Worm (Caenorhabditis elegans) whole organism, young adult: ENCODE data around the gene paf-2.

Experiments
- C06A6.2 ChIP-seq: fragments of 200-800 bp; sonication (Bioruptor generic); conservative IDR thresholded peaks from 2 replicates; pipeline ENCODE4 v1.3.6; 2022; ENCODE audit warnings: missing genetic modification characterization, missing compliant biosample characterization
- F22D6.2 ChIP-seq: sonication (generic microtip); optimal IDR thresholded peaks from 2 replicates; lab custom pipeline; 2016; ENCODE audit warnings: mild to moderate bottlenecking, missing genetic modification characterization, missing compliant biosample characterization
- F49E8.2 ChIP-seq: sonication (generic microtip); optimal IDR thresholded peaks from 3 replicates; lab custom pipeline; 2017; ENCODE audit warnings: missing genetic modification characterization, mild to moderate bottlenecking, missing compliant biosample characterization, antibody characterized with exemption, moderate library complexity; ENCODE audit not compliant: insufficient read depth
- F55B11.4 ChIP-seq: sonication (generic microtip); optimal IDR thresholded peaks from 2 replicates; lab custom pipeline; 2016; ENCODE audit warnings: missing compliant biosample characterization, missing genetic modification characterization, borderline replicate concordance; ENCODE audit not compliant: insufficient read depth
- F57C9.4 ChIP-seq: sonication (generic microtip); optimal IDR thresholded peaks from 2 replicates; lab custom pipeline; 2017; ENCODE audit warnings: mild to moderate bottlenecking, missing genetic modification characterization, missing compliant biosample characterization
- K11D2.4 ChIP-seq: fragments of 200-800 bp; sonication (Bioruptor generic); IDR thresholded peaks from 2 replicates; pipeline ENCODE4 v1.3.6; 2022; ENCODE audit warnings: missing genetic modification reagents, missing genetic modification characterization, missing compliant biosample characterization
- aptf-2 ChIP-seq: fragments of 200-800 bp; sonication (Bioruptor generic); conservative IDR thresholded peaks from 2 replicates; pipeline ENCODE4 v1.3.6; 2022; ENCODE audit warnings: missing genetic modification reagents, missing genetic modification characterization, missing compliant biosample characterization
- attf-5 ChIP-seq: fragments of 200-800 bp; sonication (Bioruptor generic); optimal IDR thresholded peaks from 2 replicates; lab custom pipeline; 2018; ENCODE audit warnings: mild to moderate bottlenecking, missing genetic modification characterization, missing compliant biosample characterization
- bed-1 ChIP-seq: fragments of 200-800 bp; sonication (Bioruptor generic); IDR thresholded peaks from 2 replicates; pipeline ENCODE4 v1.3.6; 2022; ENCODE audit warnings: missing genetic modification reagents, missing genetic modification characterization, missing compliant biosample characterization
- bed-2 ChIP-seq: fragments of 200-800 bp; sonication (Bioruptor generic); IDR thresholded peaks from 2 replicates; pipeline ENCODE4 v1.3.6; 2022; ENCODE audit warnings: missing genetic modification reagents, missing genetic modification characterization, missing compliant biosample characterization
- ccch-3 ChIP-seq: fragments of 200-800 bp; sonication (Bioruptor generic); optimal IDR thresholded peaks from 2 replicates; lab custom pipeline; 2018; ENCODE audit warnings: mild to moderate bottlenecking, missing genetic modification characterization, missing compliant biosample characterization
- cebp-1 ChIP-seq, 2 experiments: fragments of 200-800 bp in 1 of 2; sonication (Bioruptor generic) in 1 of 2; sonication (generic microtip) in 1 of 2; IDR thresholded peaks in 1 of 2; optimal IDR thresholded peaks in 1 of 2; 2 replicates each; pipeline versions ENCODE4 v1.3.6 to Lab custom; 2017 to 2022; ENCODE audit warnings: missing compliant biosample characterization in 2 of 2, missing genetic modification characterization in 2 of 2, mild to moderate bottlenecking in 1 of 2, missing genetic modification reagents in 1 of 2, moderate library complexity in 1 of 2
- ceh-27 ChIP-seq: fragments of 200-800 bp; sonication (Bioruptor generic); optimal IDR thresholded peaks from 2 replicates; lab custom pipeline; 2018; ENCODE audit warnings: mild to moderate bottlenecking, missing genetic modification characterization, moderate library complexity, missing compliant biosample characterization
- ceh-79 ChIP-seq: sonication (generic microtip); optimal IDR thresholded peaks from 2 replicates; lab custom pipeline; 2017; ENCODE audit warnings: mild to moderate bottlenecking, missing genetic modification characterization, missing compliant biosample characterization
- chd-7 ChIP-seq: sonication (generic microtip); optimal IDR thresholded peaks from 2 replicates; lab custom pipeline; 2016; ENCODE audit warnings: mild to moderate bottlenecking, missing genetic modification characterization, moderate library complexity, missing compliant biosample characterization
- dox-1 ChIP-seq: fragments of 200-800 bp; sonication (Bioruptor generic); IDR thresholded peaks from 2 replicates; pipeline ENCODE4 v1.3.6; 2022; ENCODE audit warnings: missing genetic modification reagents, missing genetic modification characterization, missing compliant biosample characterization
- dpff-1 ChIP-seq: sonication (generic microtip); optimal IDR thresholded peaks from 2 replicates; lab custom pipeline; 2017; ENCODE audit warnings: mild to moderate bottlenecking, missing genetic modification characterization, missing compliant biosample characterization
- egrh-3 ChIP-seq: fragments of 200-800 bp; sonication (Bioruptor generic); IDR thresholded peaks from 2 replicates; pipeline ENCODE4 v1.3.6; 2022; ENCODE audit warnings: missing genetic modification reagents, missing genetic modification characterization, missing compliant biosample characterization
- hlh-26 ChIP-seq: fragments of 200-800 bp; sonication (Bioruptor generic); conservative IDR thresholded peaks from 2 replicates; pipeline ENCODE4 v1.3.6; 2022; ENCODE audit warnings: missing genetic modification reagents, missing genetic modification characterization, missing compliant biosample characterization
- hmg-1.2 ChIP-seq: fragments of 200-800 bp; sonication (Bioruptor generic); IDR thresholded peaks from 2 replicates; pipeline ENCODE4 v1.3.6; 2022; ENCODE audit warnings: missing genetic modification reagents, missing genetic modification characterization, missing compliant biosample characterization
- hrde-1 ChIP-seq: sonication (generic microtip); optimal IDR thresholded peaks from 2 replicates; lab custom pipeline; 2016; ENCODE audit warnings: missing genetic modification characterization, mild to moderate bottlenecking, missing compliant biosample characterization, moderate library complexity, missing genotype, missing genetic modification reagents, borderline replicate concordance
- let-607 ChIP-seq, 2 experiments: fragments of 200-800 bp in 1 of 2; sonication (Bioruptor generic) in 1 of 2; sonication (generic microtip) in 1 of 2; optimal IDR thresholded peaks; 2 replicates each; lab custom pipeline; 2016 to 2018; ENCODE audit warnings: mild to moderate bottlenecking in 2 of 2, missing compliant biosample characterization in 2 of 2, missing genetic modification characterization in 2 of 2, moderate library complexity in 2 of 2, missing genotype in 1 of 2
- lin-40 ChIP-seq: sonication (generic microtip); optimal IDR thresholded peaks from 2 replicates; lab custom pipeline; 2016; ENCODE audit warnings: missing genetic modification characterization, mild to moderate bottlenecking, missing compliant biosample characterization, missing genotype, missing genetic modification reagents
- lin-54 ChIP-seq: fragments of 200-800 bp; sonication (Bioruptor generic); optimal IDR thresholded peaks from 2 replicates; lab custom pipeline; 2018; ENCODE audit warnings: mild to moderate bottlenecking, missing genetic modification characterization, missing compliant biosample characterization
- lsl-1 ChIP-seq: fragments of 200-800 bp; sonication (Bioruptor generic); optimal IDR thresholded peaks from 2 replicates; lab custom pipeline; 2018; ENCODE audit warnings: mild to moderate bottlenecking, missing genetic modification characterization, moderate library complexity, missing compliant biosample characterization
- madf-6 ChIP-seq: fragments of 200-800 bp; sonication (Bioruptor generic); IDR thresholded peaks from 2 replicates; pipeline ENCODE4 v1.3.6; 2022; ENCODE audit warnings: missing genetic modification reagents, missing genetic modification characterization, missing compliant biosample characterization
- mcd-1 ChIP-seq: fragments of 200-800 bp; sonication (Bioruptor generic); IDR thresholded peaks from 2 replicates; pipeline ENCODE4 v1.3.6; 2022; ENCODE audit warnings: missing genetic modification reagents, missing genetic modification characterization, missing compliant biosample characterization
- mes-4 ChIP-seq: sonication (generic microtip); optimal IDR thresholded peaks from 2 replicates; lab custom pipeline; 2016; ENCODE audit warnings: missing genotype, missing genetic modification characterization, missing compliant biosample characterization
- nfya-1 ChIP-seq: sonication (generic microtip); optimal IDR thresholded peaks from 2 replicates; lab custom pipeline; 2017; ENCODE audit warnings: antibody characterized with exemption, missing compliant biosample characterization, missing genetic modification characterization, borderline replicate concordance; ENCODE audit not compliant: insufficient read depth
- nfya-2 ChIP-seq: fragments of 200-800 bp; sonication (Bioruptor generic); IDR thresholded peaks from 2 replicates; pipeline ENCODE4 v1.3.6; 2022; ENCODE audit warnings: missing genetic modification reagents, missing genetic modification characterization, missing compliant biosample characterization
- nhr-179 ChIP-seq: sonication (generic microtip); optimal IDR thresholded peaks from 2 replicates; lab custom pipeline; 2016; ENCODE audit warnings: mild to moderate bottlenecking, missing genetic modification characterization, missing compliant biosample characterization
- nhr-80 ChIP-seq: sonication (generic microtip); optimal IDR thresholded peaks from 2 replicates; lab custom pipeline; 2016; ENCODE audit warnings: missing genetic modification characterization, missing compliant biosample characterization
- nhr-90 ChIP-seq: sonication (generic microtip); optimal IDR thresholded peaks from 2 replicates; lab custom pipeline; 2016; ENCODE audit warnings: missing genotype, mild to moderate bottlenecking, missing genetic modification characterization, missing compliant biosample characterization
- pha-4 ChIP-seq: fragments of 150-350 bp; sonication (generic microtip); optimal IDR thresholded peaks from 2 replicates; lab custom pipeline; 2014; ENCODE audit warnings: missing biosample characterization, missing genetic modification reagents, missing genetic modification characterization
- repo-1 ChIP-seq: sonication (generic microtip); optimal IDR thresholded peaks from 2 replicates; lab custom pipeline; 2017; ENCODE audit warnings: mild to moderate bottlenecking, missing genetic modification characterization, missing compliant biosample characterization
- rpc-1 ChIP-seq, 2 experiments: fragments of 150-350 bp in 1 of 2; sonication (generic microtip) in 1 of 2; optimal IDR thresholded peaks; 2 replicates each; lab custom pipeline; 2014 to 2018; ENCODE audit warnings: missing biosample characterization in 1 of 2, missing genetic modification characterization in 1 of 2, missing genetic modification reagents in 1 of 2, missing genotype in 1 of 2
- snpc-3.4 ChIP-seq: sonication (generic microtip); optimal IDR thresholded peaks from 2 replicates; lab custom pipeline; 2017; ENCODE audit warnings: missing genetic modification characterization, mild to moderate bottlenecking, missing compliant biosample characterization, antibody characterized with exemption, moderate library complexity, missing genotype, missing genetic modification reagents
- sptf-2 ChIP-seq: fragments of 200-800 bp; sonication (Bioruptor generic); optimal IDR thresholded peaks from 2 replicates; lab custom pipeline; 2018; ENCODE audit warnings: mild to moderate bottlenecking, missing genetic modification characterization, missing compliant biosample characterization
- tbx-9 ChIP-seq: sonication (generic microtip); optimal IDR thresholded peaks from 2 replicates; lab custom pipeline; 2016; ENCODE audit warnings: borderline replicate concordance, missing genetic modification characterization, inconsistent platforms, missing compliant biosample characterization
- zfh-2 ChIP-seq: fragments of 200-800 bp; sonication (Bioruptor generic); conservative IDR thresholded peaks from 2 replicates; pipeline ENCODE4 v1.3.6; 2022; ENCODE audit warnings: missing genetic modification reagents, missing genetic modification characterization, missing compliant biosample characterization

paf-2 gene

DNA sequence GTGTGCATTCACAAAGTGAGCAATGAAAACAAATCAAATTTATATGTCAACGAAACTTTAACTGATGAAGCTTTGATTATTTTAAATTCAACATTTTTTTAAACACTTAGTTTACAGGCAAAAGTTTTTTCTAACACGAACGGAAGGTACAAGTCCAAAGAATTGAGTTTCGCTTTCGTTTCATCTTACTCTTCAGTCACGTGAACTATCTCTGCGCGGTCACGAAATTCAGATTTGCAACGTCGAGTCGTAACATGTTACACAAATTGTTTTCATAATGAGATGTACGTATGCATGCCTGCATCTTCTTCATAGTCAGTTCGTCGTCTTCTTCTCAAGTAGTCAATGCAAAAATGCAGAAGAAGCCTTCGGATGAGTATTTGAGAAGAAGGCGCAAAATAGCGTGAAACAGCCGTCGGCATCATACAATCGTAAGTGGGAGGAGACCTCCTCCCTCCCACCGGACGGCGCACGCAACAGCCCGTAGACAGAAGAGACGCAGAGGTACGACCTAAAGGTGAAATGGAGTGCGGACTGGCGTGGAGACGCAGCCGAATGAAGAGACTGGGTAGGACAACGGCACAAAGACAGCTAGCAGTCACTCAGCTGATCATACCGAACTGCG is 32.1 kb downstream of the paf-2 start, which contains the start of gene coel-1:
Gene coel-1, plus strand, starts transcription at position 381 of the 625 bp plus-strand sequence.
- TF ChIP-seq sptf-2 (GFP tag; lab: Kevin White, UChicago) (no peak), attf-5 (GFP tag; lab: Kevin White, UChicago) (peak; percentile 16), snpc-3.4 (tag; lab: Kevin White, UChicago) (no peak), K11D2.4 (GFP tag; lab: Robert Waterston, UW) (peak; percentile 50; the same call in 1 of the 2 replicates), lin-40 (peak; percentile 35), lsl-1 (no peak), rpc-1 (optimal IDR thresholded peaks at IDR 0.05; lab: Kevin White, UChicago) (no peak), rpc-1 (tag; optimal IDR thresholded peaks at IDR 0.05; lab: Kevin White, UChicago) (no peak), cebp-1 (GFP tag; IDR thresholded peaks at IDR 0.05; lab: Robert Waterston, UW) (no peak), cebp-1 (tag; optimal IDR thresholded peaks at IDR 0.05; lab: Kevin White, UChicago) (peak; percentile 60), egrh-3 (GFP tag; lab: Robert Waterston, UW) (peak; percentile 77), dpff-1 (tag; lab: Kevin White, UChicago) (no peak), ceh-27 (peak; percentile 52), hmg-1.2 (peak; percentile 64; the same call in 1 of the 2 replicates), dox-1 (GFP tag; lab: Robert Waterston, UW) (no peak; the same call in 1 of the 2 replicates), F49E8.2 (tag; lab: Kevin White, UChicago) (no peak), nhr-80 (tag; lab: Kevin White, UChicago) (peak; percentile 52), zfh-2 (GFP tag; lab: Robert Waterston, UW) (peak; percentile 89), bed-2 (GFP tag; lab: Robert Waterston, UW) (0 out of 2 replicates have a peak, but pooled peaks have one; percentile 26), mes-4 (tag; lab: Kevin White, UChicago) (no peak), mcd-1 (no peak), nhr-179 (no peak), F22D6.2 (tag; lab: Kevin White, UChicago) (peak; percentile 3), nhr-90 (tag; lab: Kevin White, UChicago) (peak; percentile 3), chd-7 (tag; lab: Kevin White, UChicago) (no peak)

DNA sequence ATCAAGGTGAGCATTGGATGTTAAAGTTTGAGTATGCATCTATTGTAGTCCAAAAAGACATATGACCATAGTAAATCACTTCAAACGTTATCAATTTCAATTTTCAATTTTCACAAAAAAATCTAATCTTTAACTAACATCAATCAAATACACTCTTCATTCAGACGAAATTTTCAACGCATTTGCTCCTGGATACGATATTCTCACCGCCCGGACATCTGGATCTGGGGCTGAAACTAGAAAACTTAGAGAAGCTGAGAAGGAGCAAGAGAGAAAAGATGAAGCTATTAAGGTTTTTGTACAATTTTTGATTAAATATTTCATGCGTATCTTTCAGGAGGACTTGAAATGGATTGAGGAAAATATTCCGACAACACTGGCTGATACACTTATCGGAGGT is 33.7 kb downstream of the paf-2 start:
- TF ChIP-seq madf-6 (GFP tag; lab: Robert Waterston, UW): no peak
- no peak for TF ChIP-seq lin-54 (GFP tag; lab: Kevin White, UChicago)
- TF ChIP-seq zfh-2 (GFP tag; lab: Robert Waterston, UW): no peak
- no peak for TF ChIP-seq ccch-3
- no peak for TF ChIP-seq mcd-1
- TF ChIP-seq ceh-27: no peak
- no peak for TF ChIP-seq repo-1 (tag; lab: Kevin White, UChicago)
- no peak for TF ChIP-seq C06A6.2 (GFP tag; lab: Robert Waterston, UW)
- no peak for TF ChIP-seq nfya-2 (GFP tag; lab: Robert Waterston, UW)
- TF ChIP-seq lin-40: no peak
- TF ChIP-seq nfya-1 (tag; lab: Kevin White, UChicago): no peak
- no peak for TF ChIP-seq bed-2 (GFP tag; lab: Robert Waterston, UW)
- TF ChIP-seq hrde-1 (tag; lab: Kevin White, UChicago): no peak
- no peak for TF ChIP-seq tbx-9
- no peak for TF ChIP-seq nhr-90 (tag; lab: Kevin White, UChicago)
- TF ChIP-seq F55B11.4 (tag; lab: Kevin White, UChicago): no peak

DNA sequence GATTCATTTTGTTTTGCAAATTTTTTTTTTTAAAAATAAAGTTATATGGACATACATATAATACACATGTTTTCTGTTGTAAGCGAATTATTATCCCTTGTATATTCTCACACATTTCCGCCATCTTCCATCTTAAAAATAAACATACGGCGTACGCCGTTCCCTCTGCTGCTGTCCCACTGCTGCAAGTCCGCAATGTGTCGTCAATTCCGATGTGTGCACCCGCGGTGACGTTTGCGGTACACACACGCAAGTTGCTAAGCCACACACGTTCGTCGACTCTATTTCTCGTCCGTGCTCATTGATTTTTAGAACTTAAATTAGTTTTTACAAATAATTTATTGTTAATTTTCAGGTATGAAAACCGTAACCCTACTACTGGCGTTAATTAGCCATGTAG is 37.2 kb downstream of the paf-2 start, which contains the start of gene C52B9.4:
Gene C52B9.4, plus strand, starts transcription at position 356 of the 400 bp plus-strand sequence.
- TF ChIP-seq nhr-80 (tag; lab: Kevin White, UChicago) (peak; percentile 16), attf-5 (GFP tag; lab: Kevin White, UChicago) (peak; percentile 19), bed-1 (GFP tag; lab: Robert Waterston, UW) (no peak), ceh-79 (tag; lab: Kevin White, UChicago) (no peak), lin-40 (peak; percentile 28), F57C9.4 (tag; lab: Kevin White, UChicago) (no peak), let-607 (tag; optimal IDR thresholded peaks at IDR 0.05; lab: Kevin White, UChicago) (peak in 1 of 2 experiments; percentile 8), aptf-2 (GFP tag; lab: Robert Waterston, UW) (0 out of 2 replicates have a peak, but pooled peaks have one; percentile 47), hlh-26 (GFP tag; lab: Robert Waterston, UW) (no peak), pha-4 (tag; lab: Kevin White, UChicago) (no peak), hmg-1.2 (peak; percentile 56; the same call in 1 of the 2 replicates)
